Worm (Caenorhabditis elegans) whole organism, dauer: Measurements from ENCODE around the gene pigw-1.
"Not testable (repeated sequence)": the region's sequence is repeated elsewhere in the genome, so short reads cannot be mapped to it uniquely, and the experiment has no call there.

Experiments
- unc-62 ChIP-seq: sonication (generic microtip); optimal IDR thresholded peaks from 2 replicates; lab custom pipeline; 2017; ENCODE audit warnings: missing biosample characterization, missing genetic modification reagents, missing genetic modification characterization

Gene pigw-1

ce11 chrII:2862557-2863035, 22.1 kb downstream of the pigw-1 start:
- no peak for TF ChIP-seq unc-62

ce11 chrII:2861385-2862099, 23.2 kb downstream of the pigw-1 start:
- TF ChIP-seq unc-62, result no peak

ce11 chrII:2859873-2860821, 24.6 kb downstream of the pigw-1 start:
- no peak for TF ChIP-seq unc-62

ce11 chrII:2859315-2859714, 25.4 kb downstream of the pigw-1 start:
- TF ChIP-seq unc-62, result no peak

- no peak for TF ChIP-seq unc-62
These were observed 25.9 kb downstream of the pigw-1 start for ce11 chrII:2858851-2859250.

- no peak for TF ChIP-seq unc-62
These were observed 27.2 kb downstream of the pigw-1 start for ce11 chrII:2857559-2857958.

ce11 chrII:2856114-2856513, 28.6 kb downstream of the pigw-1 start:
- TF ChIP-seq unc-62, result no peak

ce11 chrII:2854794-2855193, 29.9 kb downstream of the pigw-1 start:
- no peak for TF ChIP-seq unc-62

- TF ChIP-seq unc-62, result no peak
These were observed 30.9 kb downstream of the pigw-1 start for ce11 chrII:2853767-2854166.

ce11 chrII:2852493-2852892, 32.2 kb downstream of the pigw-1 start, which contains the start of gene ptc-3:
Gene ptc-3, minus strand, starts transcription at chrII:2852593.
- TF ChIP-seq unc-62, result no peak

ce11 chrII:2846552-2846951, 38.2 kb downstream of the pigw-1 start:
- no peak for TF ChIP-seq unc-62

- TF ChIP-seq unc-62, result no peak
These were observed 39.0 kb downstream of the pigw-1 start for ce11 chrII:2845674-2846073.

ce11 chrII:2843088-2843487, 41.6 kb downstream of the pigw-1 start, which contains the start of gene Y110A2AL.7:
Gene Y110A2AL.7, minus strand, starts transcription at chrII:2843188.
- TF ChIP-seq unc-62, result no peak

- no peak for TF ChIP-seq unc-62
These were observed 43.2 kb downstream of the pigw-1 start, which contains the start of gene Y110A2AL.6 for ce11 chrII:2841529-2841928. Gene Y110A2AL.6, minus strand, starts transcription at chrII:2841629.

- TF ChIP-seq unc-62, result not testable (repeated sequence)
These were observed 45.7 kb downstream of the pigw-1 start, which contains the start of gene Y110A2AL.4 for ce11 chrII:2839004-2839403. Gene Y110A2AL.4, plus strand, starts transcription at chrII:2839304.

- no peak for TF ChIP-seq unc-62
These were observed 47.9 kb downstream of the pigw-1 start, which contains the start of gene K12H6.7 for ce11 chrII:2836853-2837252. Gene K12H6.7, minus strand, starts transcription at chrII:2836953.

ce11 chrII:2834105-2834504, 50.6 kb downstream of the pigw-1 start:
- no peak for TF ChIP-seq unc-62
